Fruit fly (Drosophila melanogaster) Kc167 (cell line): ENCODE results near the gene CG4660.

Experiments used
- Myc ChIP-seq: fragments of >200 bp; optimal IDR thresholded peaks from 2 replicates; lab custom pipeline; 2017; ENCODE audit warnings: missing external identifiers
- Sin3A ChIP-seq: fragments of >200 bp; optimal IDR thresholded peaks from 2 replicates; lab custom pipeline; 2018; ENCODE audit warnings: missing external identifiers
- h ChIP-seq: fragments of >200 bp; optimal IDR thresholded peaks from 3 replicates; lab custom pipeline; 2018; ENCODE audit warnings: missing external identifiers
- insv ChIP-seq: fragments of >200 bp; optimal IDR thresholded peaks from 3 replicates; lab custom pipeline; 2018; ENCODE audit warnings: missing external identifiers
- psq ChIP-seq: fragments of >200 bp; optimal IDR thresholded peaks from 2 replicates; lab custom pipeline; 2017; ENCODE audit warnings: missing external identifiers
- ttk ChIP-seq: sonication (Bioruptor generic); optimal IDR thresholded peaks from 2 replicates; lab custom pipeline; 2017; ENCODE audit warnings: missing external identifiers

CG4660 gene

dm6 chrX:6081296-6081695 is at the start of gene CG4660:
Gene CG4660 (minus strand): TSS chrX:6081372.
- no peak for TF ChIP-seq psq (lab: Kevin White, UChicago)
- TF ChIP-seq h = no peak
- TF ChIP-seq insv (lab: Kevin White, UChicago) = no peak
- no peak for TF ChIP-seq ttk (lab: Kevin White, UChicago)
- no peak for TF ChIP-seq Sin3A (lab: Kevin White, UChicago)
- TF ChIP-seq Myc (lab: Kevin White, UChicago) = no peak

- TF ChIP-seq h = no peak
- TF ChIP-seq psq (lab: Kevin White, UChicago) = no peak
- TF ChIP-seq insv (lab: Kevin White, UChicago) = no peak
- TF ChIP-seq Myc (lab: Kevin White, UChicago) = no peak
- TF ChIP-seq ttk (lab: Kevin White, UChicago) = no peak
- no peak for TF ChIP-seq Sin3A (lab: Kevin White, UChicago)
These were observed 28.7 kb upstream of the CG4660 start for dm6 chrX:6109872-6110271.

dm6 chrX:6104724-6105123 is 23.6 kb upstream of the CG4660 start:
- TF ChIP-seq Sin3A (lab: Kevin White, UChicago) = no peak
- no peak for TF ChIP-seq ttk (lab: Kevin White, UChicago)
- TF ChIP-seq psq (lab: Kevin White, UChicago) = no peak
- no peak for TF ChIP-seq h

dm6 chrX:6097578-6097977 is 16.4 kb upstream of the CG4660 start:
- TF ChIP-seq psq (lab: Kevin White, UChicago) (no peak), ttk (lab: Kevin White, UChicago) (no peak), Sin3A (lab: Kevin White, UChicago) (no peak), h (no peak), Myc (lab: Kevin White, UChicago) (no peak), insv (lab: Kevin White, UChicago) (no peak)

dm6 chrX:6094599-6094998 is 13.4 kb upstream of the CG4660 start:
- TF ChIP-seq Myc (lab: Kevin White, UChicago) (no peak), Sin3A (lab: Kevin White, UChicago) (no peak), ttk (lab: Kevin White, UChicago) (no peak)

- TF ChIP-seq Sin3A (lab: Kevin White, UChicago) (no peak), h (no peak)
These were observed 12.9 kb upstream of the CG4660 start for dm6 chrX:6094078-6094477.

- no peak for TF ChIP-seq ttk (lab: Kevin White, UChicago)
- TF ChIP-seq psq (lab: Kevin White, UChicago) = no peak
These were observed 11.1 kb upstream of the CG4660 start for dm6 chrX:6092235-6092634.

dm6 chrX:6090809-6091667 is 9.9 kb upstream of the CG4660 start, which contains the start of the genes Nep1 and Mipp2:
Gene Nep1 (plus strand): TSS chrX:6091205.
Gene Mipp2 (minus strand): TSS chrX:6091471.
- TF ChIP-seq psq (lab: Kevin White, UChicago) = no peak
- TF ChIP-seq h = no peak
- TF ChIP-seq Myc (lab: Kevin White, UChicago) = no peak
- TF ChIP-seq insv (lab: Kevin White, UChicago) = no peak

dm6 chrX:6089679-6090460 is 8.7 kb upstream of the CG4660 start, which contains the start of gene raptor:
Gene raptor (minus strand): TSS chrX:6090201.
- TF ChIP-seq Myc (lab: Kevin White, UChicago) (no peak), psq (lab: Kevin White, UChicago) (no peak), h (no peak), insv (lab: Kevin White, UChicago) (no peak), ttk (lab: Kevin White, UChicago) (no peak), Sin3A (lab: Kevin White, UChicago) (no peak)

- no peak for TF ChIP-seq ttk (lab: Kevin White, UChicago)
- no peak for TF ChIP-seq psq (lab: Kevin White, UChicago)
- no peak for TF ChIP-seq Sin3A (lab: Kevin White, UChicago)
- no peak for TF ChIP-seq h
- TF ChIP-seq insv (lab: Kevin White, UChicago) = no peak
- TF ChIP-seq Myc (lab: Kevin White, UChicago) = no peak
These were observed 3.5 kb downstream of the CG4660 start, which contains the start of gene CG4666 for dm6 chrX:6077686-6078085. Gene CG4666 (minus strand): TSS chrX:6077786.

- TF ChIP-seq h = no peak
- TF ChIP-seq Sin3A (lab: Kevin White, UChicago) = no peak
- TF ChIP-seq ttk (lab: Kevin White, UChicago) = no peak
- no peak for TF ChIP-seq psq (lab: Kevin White, UChicago)
- TF ChIP-seq insv (lab: Kevin White, UChicago) = no peak
- no peak for TF ChIP-seq Myc (lab: Kevin White, UChicago)
These were observed 4.1 kb downstream of the CG4660 start for dm6 chrX:6077043-6077547.

- TF ChIP-seq insv (lab: Kevin White, UChicago) = no peak
- TF ChIP-seq h = no peak
- TF ChIP-seq psq (lab: Kevin White, UChicago) = no peak
- TF ChIP-seq Sin3A (lab: Kevin White, UChicago) = no peak
- TF ChIP-seq ttk (lab: Kevin White, UChicago) = no peak
- no peak for TF ChIP-seq Myc (lab: Kevin White, UChicago)
These were observed 5.6 kb downstream of the CG4660 start for dm6 chrX:6075586-6075985.
